Fruit fly (Drosophila melanogaster) whole organism, embryonic: ENCODE results near the gene CG2224.
A peak's percentile ranks its signal among the peaks of the same experiment; 100 is the strongest.

ENCODE experiments used
- BtbVII ChIP-seq: fragments of 200-800 bp; sonication (Bioruptor generic); optimal IDR thresholded peaks from 3 replicates; lab custom pipeline; 2017; ENCODE audit warnings: missing biosample characterization, mild to moderate bottlenecking, missing genetic modification characterization
- CG10321 ChIP-seq: fragments of 200-800 bp; sonication (Bioruptor generic); IDR thresholded peaks from 2 replicates; pipeline ENCODE4 v1.3.6; 2022; ENCODE audit warnings: missing biosample characterization, missing genetic modification characterization
- CG10959 ChIP-seq: fragments of 200-800 bp; sonication (Bioruptor generic); IDR thresholded peaks from 2 replicates; pipeline ENCODE4 v1.3.6; 2022; ENCODE audit warnings: missing biosample characterization, missing genetic modification characterization
- CG12236 ChIP-seq: fragments of 200-800 bp; sonication (Bioruptor generic); optimal IDR thresholded peaks from 2 replicates; lab custom pipeline; 2016; ENCODE audit warnings: missing biosample characterization, missing genetic modification characterization
- CG12659 ChIP-seq: fragments of 200-800 bp; sonication (Bioruptor generic); optimal IDR thresholded peaks from 3 replicates; lab custom pipeline; 2017; ENCODE audit warnings: mild to moderate bottlenecking, missing biosample characterization, missing genetic modification reagents, missing genetic modification characterization
- CG12744 ChIP-seq: fragments of 200-800 bp; sonication (Bioruptor generic); optimal IDR thresholded peaks from 2 replicates; lab custom pipeline; 2016; ENCODE audit warnings: missing biosample characterization, missing genetic modification characterization
- CG13775 ChIP-seq: fragments of 200-800 bp; sonication (Bioruptor generic); optimal IDR thresholded peaks from 3 replicates; lab custom pipeline; 2017; ENCODE audit warnings: missing biosample characterization, mild to moderate bottlenecking, missing genetic modification characterization
- CG15514 ChIP-seq: fragments of 200-800 bp; sonication (Bioruptor generic); optimal IDR thresholded peaks from 3 replicates; lab custom pipeline; 2017; ENCODE audit warnings: missing biosample characterization, missing genetic modification characterization, mild to moderate bottlenecking, moderate library complexity, missing genetic modification reagents
- CG15696 ChIP-seq: fragments of 200-800 bp; sonication (Bioruptor generic); optimal IDR thresholded peaks from 2 replicates; lab custom pipeline; 2019; ENCODE audit warnings: missing biosample characterization, mild to moderate bottlenecking, missing genetic modification characterization, moderate library complexity
- CG1602 ChIP-seq: fragments of 200-800 bp; sonication (Bioruptor generic); optimal IDR thresholded peaks from 3 replicates; lab custom pipeline; 2016; ENCODE audit warnings: missing biosample characterization, missing genetic modification characterization
- CG16863 ChIP-seq: fragments of 200-800 bp; sonication (Bioruptor generic); optimal IDR thresholded peaks from 3 replicates; lab custom pipeline; 2016; ENCODE audit warnings: missing biosample characterization, missing genetic modification characterization
- CG17328 ChIP-seq: fragments of 200-800 bp; sonication (Bioruptor generic); IDR thresholded peaks from 2 replicates; pipeline ENCODE4 v1.3.6; 2022; ENCODE audit warnings: missing biosample characterization, missing genetic modification characterization
- CG17359 ChIP-seq: fragments of 200-800 bp; sonication (Bioruptor generic); optimal IDR thresholded peaks from 3 replicates; lab custom pipeline; 2018; ENCODE audit warnings: missing biosample characterization, mild to moderate bottlenecking, missing genetic modification characterization, moderate library complexity
- CG18619 ChIP-seq: fragments of 200-800 bp; sonication (Bioruptor generic); optimal IDR thresholded peaks from 3 replicates; lab custom pipeline; 2017; ENCODE audit warnings: missing biosample characterization, mild to moderate bottlenecking, missing genetic modification characterization
- CG18764 ChIP-seq: fragments of 200-800 bp; sonication (Bioruptor generic); optimal IDR thresholded peaks from 3 replicates; lab custom pipeline; 2016; ENCODE audit warnings: missing biosample characterization, missing genetic modification characterization
- CG30431 ChIP-seq: fragments of 200-800 bp; sonication (Bioruptor generic); optimal IDR thresholded peaks from 2 replicates; lab custom pipeline; 2017; ENCODE audit warnings: missing biosample characterization, missing genetic modification characterization
- CG32772 ChIP-seq: fragments of 200-800 bp; sonication (Bioruptor generic); IDR thresholded peaks from 2 replicates; pipeline ENCODE4 v1.3.6; 2022; ENCODE audit warnings: missing biosample characterization, missing genetic modification characterization
- CG43689 ChIP-seq: fragments of 200-800 bp; sonication (Bioruptor generic); IDR thresholded peaks from 2 replicates; pipeline ENCODE4 v1.3.6; 2022; ENCODE audit warnings: missing biosample characterization, missing genetic modification characterization
- CG4424 ChIP-seq: fragments of 200-800 bp; sonication (Bioruptor generic); optimal IDR thresholded peaks from 3 replicates; lab custom pipeline; 2016; ENCODE audit warnings: missing biosample characterization, missing genetic modification characterization
- CG6175 ChIP-seq: fragments of 200-800 bp; sonication (Bioruptor generic); IDR thresholded peaks from 3 replicates; pipeline ENCODE4 v1.3.6; 2022; ENCODE audit warnings: missing biosample characterization, missing genetic modification characterization
- CG6272 ChIP-seq: fragments of 200-800 bp; sonication (Bioruptor generic); IDR thresholded peaks from 2 replicates; pipeline ENCODE4 v1.3.6; 2022; ENCODE audit warnings: missing biosample characterization, missing genetic modification characterization
- CG6689 ChIP-seq: fragments of 200-800 bp; sonication (Bioruptor generic); IDR thresholded peaks from 2 replicates; pipeline ENCODE4 v1.3.6; 2022; ENCODE audit warnings: missing biosample characterization, missing genetic modification characterization
- CG7745 ChIP-seq: fragments of 200-800 bp; sonication (Bioruptor generic); optimal IDR thresholded peaks from 2 replicates; lab custom pipeline; 2018; ENCODE audit warnings: missing biosample characterization, mild to moderate bottlenecking, missing genetic modification characterization, moderate library complexity
- CG9876 ChIP-seq: fragments of 200-800 bp; sonication (Bioruptor generic); optimal IDR thresholded peaks from 2 replicates; lab custom pipeline; 2016; ENCODE audit warnings: missing biosample characterization, missing genetic modification characterization
- D ChIP-seq, 2 experiments: fragments of 200-800 bp in 1 of 2; fragments of >200 bp in 1 of 2; sonication (Bioruptor generic) in 1 of 2; optimal IDR thresholded peaks; 2 replicates in 1 of 2; 3 replicates in 1 of 2; lab custom pipeline; 2017; ENCODE audit warnings: mild to moderate bottlenecking in 1 of 2, missing biosample characterization in 1 of 2, missing genetic modification characterization in 1 of 2, missing genetic modification reagents in 1 of 2
- Dip2 ChIP-seq: fragments of 200-800 bp; sonication (Bioruptor generic); IDR thresholded peaks from 2 replicates; pipeline ENCODE4 v1.3.6; 2022; ENCODE audit warnings: missing biosample characterization, missing genetic modification characterization
- Dip3 ChIP-seq: fragments of 200-800 bp; sonication (Bioruptor generic); optimal IDR thresholded peaks from 3 replicates; lab custom pipeline; 2016; ENCODE audit warnings: missing biosample characterization, missing genetic modification characterization
- Doc2 ChIP-seq: fragments of 200-800 bp; sonication (Bioruptor generic); IDR thresholded peaks from 2 replicates; pipeline ENCODE4 v1.3.6; 2022; ENCODE audit warnings: missing biosample characterization, missing genetic modification characterization
- Hand ChIP-seq: fragments of 200-800 bp; sonication (Bioruptor generic); optimal IDR thresholded peaks from 2 replicates; lab custom pipeline; 2017; ENCODE audit warnings: mild to moderate bottlenecking, missing biosample characterization, missing genetic modification reagents, missing genetic modification characterization
- Hmr ChIP-seq: fragments of 200-800 bp; sonication (Bioruptor generic); optimal IDR thresholded peaks from 3 replicates; lab custom pipeline; 2017; ENCODE audit warnings: mild to moderate bottlenecking, missing biosample characterization, missing genetic modification reagents, missing genetic modification characterization
- Jarid2 ChIP-seq: fragments of 200-800 bp; sonication (Bioruptor generic); optimal IDR thresholded peaks from 3 replicates; lab custom pipeline; 2017; ENCODE audit warnings: mild to moderate bottlenecking, missing biosample characterization, missing genetic modification reagents, missing genetic modification characterization
- Nf-YB ChIP-seq: fragments of 200-800 bp; sonication (Bioruptor generic); optimal IDR thresholded peaks from 3 replicates; lab custom pipeline; 2019; ENCODE audit warnings: missing biosample characterization, mild to moderate bottlenecking, missing genetic modification characterization, moderate library complexity
- Oaz ChIP-seq: fragments of 200-800 bp; sonication (Bioruptor generic); IDR thresholded peaks from 2 replicates; pipeline ENCODE4 v1.3.6; 2022; ENCODE audit warnings: missing biosample characterization, missing genetic modification characterization
- Sox102F ChIP-seq: fragments of 200-800 bp; sonication (Bioruptor generic); optimal IDR thresholded peaks from 2 replicates; lab custom pipeline; 2018; ENCODE audit warnings: missing biosample characterization, mild to moderate bottlenecking, missing genetic modification characterization, moderate library complexity
- Sry-β ChIP-seq: fragments of 200-800 bp; sonication (Bioruptor generic); optimal IDR thresholded peaks from 2 replicates; lab custom pipeline; 2018; ENCODE audit warnings: missing biosample characterization, mild to moderate bottlenecking, missing genetic modification characterization, moderate library complexity
- aop ChIP-seq: fragments of 200-800 bp; sonication (Bioruptor generic); IDR thresholded peaks from 2 replicates; pipeline ENCODE4 v1.3.6; 2022; ENCODE audit warnings: missing biosample characterization, missing genetic modification characterization
- dati ChIP-seq: fragments of 200-800 bp; sonication (Bioruptor generic); IDR thresholded peaks from 2 replicates; pipeline ENCODE4 v1.3.6; 2022; ENCODE audit warnings: missing biosample characterization, missing genetic modification characterization
- dimm ChIP-seq: fragments of 200-800 bp; sonication (Bioruptor generic); IDR thresholded peaks from 2 replicates; pipeline ENCODE4 v1.3.6; 2022; ENCODE audit warnings: missing biosample characterization, missing genetic modification characterization
- gt ChIP-seq: fragments of 200-800 bp; sonication (Bioruptor generic); IDR thresholded peaks from 2 replicates; pipeline ENCODE4 v1.3.6; 2022; ENCODE audit warnings: missing biosample characterization, missing genetic modification characterization
- insv ChIP-seq, 2 experiments: fragments of 200-800 bp; sonication (Bioruptor generic); optimal IDR thresholded peaks; 3 replicates each; lab custom pipeline; 2016 to 2018; ENCODE audit warnings: missing biosample characterization in 2 of 2, missing genetic modification characterization in 2 of 2
- klu ChIP-seq: fragments of 200-800 bp; sonication (Bioruptor generic); IDR thresholded peaks from 2 replicates; pipeline ENCODE4 v1.3.6; 2022; ENCODE audit warnings: missing biosample characterization, missing genetic modification characterization
- lbe ChIP-seq: fragments of 200-800 bp; sonication (Bioruptor generic); optimal IDR thresholded peaks from 2 replicates; lab custom pipeline; 2016; ENCODE audit warnings: missing biosample characterization, mild to moderate bottlenecking, missing genetic modification characterization
- luna ChIP-seq: fragments of 200-800 bp; sonication (Bioruptor generic); optimal IDR thresholded peaks from 2 replicates; lab custom pipeline; 2016; ENCODE audit warnings: missing biosample characterization, missing genetic modification characterization
- pb ChIP-seq: fragments of 200-800 bp; sonication (Bioruptor generic); optimal IDR thresholded peaks from 3 replicates; lab custom pipeline; 2016; ENCODE audit warnings: missing biosample characterization, missing genetic modification characterization
- pnt ChIP-seq: fragments of 200-800 bp; sonication (Bioruptor generic); optimal IDR thresholded peaks from 3 replicates; lab custom pipeline; 2016; ENCODE audit warnings: missing biosample characterization, missing genetic modification characterization
- pros ChIP-seq: fragments of 200-800 bp; sonication (Bioruptor generic); optimal IDR thresholded peaks from 3 replicates; lab custom pipeline; 2019; ENCODE audit warnings: missing biosample characterization, mild to moderate bottlenecking, missing genetic modification characterization, moderate library complexity
- pum ChIP-seq: fragments of 200-800 bp; sonication (Bioruptor generic); optimal IDR thresholded peaks from 2 replicates; lab custom pipeline; 2016; ENCODE audit warnings: missing biosample characterization, missing genetic modification characterization
- rib ChIP-seq: fragments of 200-800 bp; sonication (Bioruptor generic); IDR thresholded peaks from 2 replicates; pipeline ENCODE4 v1.3.6; 2022; ENCODE audit warnings: missing biosample characterization, missing genetic modification characterization
- schlank ChIP-seq: fragments of 200-800 bp; sonication (Bioruptor generic); optimal IDR thresholded peaks from 2 replicates; lab custom pipeline; 2018; ENCODE audit warnings: missing biosample characterization, mild to moderate bottlenecking, missing genetic modification characterization
- ttk ChIP-seq: fragments of 200-800 bp; sonication (Bioruptor generic); IDR thresholded peaks from 2 replicates; pipeline ENCODE4 v2.1.2; 2022; ENCODE audit warnings: missing biosample characterization, missing genetic modification characterization
- vvl ChIP-seq: fragments of 200-800 bp; sonication (Bioruptor generic); IDR thresholded peaks from 2 replicates; pipeline ENCODE4 v1.3.6; 2022; ENCODE audit warnings: missing biosample characterization, missing genetic modification characterization
- z ChIP-seq: fragments of 200-800 bp; sonication (Bioruptor generic); IDR thresholded peaks from 3 replicates; pipeline ENCODE4 v1.3.6; 2022; ENCODE audit warnings: missing biosample characterization, missing genetic modification characterization

The CG2224 gene

DNA sequence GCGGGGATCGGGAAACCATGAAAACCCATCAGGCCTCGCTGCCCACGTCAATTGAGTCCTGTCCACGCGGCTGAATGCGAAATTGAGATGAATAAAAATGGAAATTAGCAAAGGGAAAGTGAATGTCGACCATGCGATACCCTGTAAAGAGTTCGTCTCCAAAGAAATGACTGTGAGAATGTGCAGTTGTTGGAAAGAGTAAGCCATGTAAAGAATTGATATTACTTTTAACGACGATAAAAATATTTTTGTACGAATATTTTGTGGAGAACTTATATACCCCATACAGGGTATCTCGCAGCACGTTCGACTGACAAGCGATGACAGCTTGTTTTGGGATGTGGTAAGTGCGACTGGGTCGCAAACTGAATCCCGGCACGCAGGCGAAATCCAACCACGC is 42.1 kb upstream of the CG2224 start (continued):
- peak; percentile 54 for TF ChIP-seq Sox102F (GFP tag; lab: Kevin White, UChicago)
- no peak for TF ChIP-seq pros (GFP tag; lab: Kevin White, UChicago)
- TF ChIP-seq pb = no peak
- no peak for TF ChIP-seq klu (GFP tag; lab: Robert Waterston, UW)
- no peak for TF ChIP-seq Sry-β
- peak; percentile 41 for TF ChIP-seq CG30431
- no peak for TF ChIP-seq CG17359
- TF ChIP-seq CG6175 = no peak
- TF ChIP-seq BtbVII = no peak
- no peak for TF ChIP-seq CG13775 (GFP tag; lab: Kevin White, UChicago)
- peak; percentile 39; the same call in 1 of the 2 replicates for TF ChIP-seq CG10959
- no peak for TF ChIP-seq z (GFP tag; lab: Robert Waterston, UW)
- TF ChIP-seq Hand (GFP tag; lab: Kevin White, UChicago) = no peak
- no peak for TF ChIP-seq schlank (tag; lab: Kevin White, UChicago)
- TF ChIP-seq rib (GFP tag; lab: Robert Waterston, UW) = no peak
- peak; percentile 8 for TF ChIP-seq Hmr (GFP tag; lab: Kevin White, UChicago)
- no peak for TF ChIP-seq Doc2
- TF ChIP-seq insv (GFP tag; optimal IDR thresholded peaks at IDR 0.05; lab: Kevin White, UChicago) = no peak
- peak; percentile 64 for TF ChIP-seq pnt
- TF ChIP-seq vvl (GFP tag; lab: Robert Waterston, UW) = peak; percentile 65
- TF ChIP-seq D (optimal IDR thresholded peaks at IDR 0.05; lab: Kevin White, UChicago) = no peak
- no peak for TF ChIP-seq D (GFP tag; optimal IDR thresholded peaks at IDR 0.05; lab: Kevin White, UChicago)
- no peak for TF ChIP-seq aop (GFP tag; lab: Robert Waterston, UW)
- no peak for TF ChIP-seq CG15696 (tag; lab: Kevin White, UChicago)
- no peak for TF ChIP-seq CG7745
- TF ChIP-seq CG9876 (GFP tag; lab: Kevin White, UChicago) = no peak
- no peak for TF ChIP-seq lbe (GFP tag; lab: Kevin White, UChicago)
- peak; percentile 7 for TF ChIP-seq Dip3 (GFP tag; lab: Kevin White, UChicago)
- TF ChIP-seq CG12659 (GFP tag; lab: Kevin White, UChicago) = no peak
- no peak for TF ChIP-seq CG43689 (GFP tag; lab: Robert Waterston, UW)
- no peak for TF ChIP-seq Oaz (GFP tag; lab: Robert Waterston, UW)
- no peak for TF ChIP-seq Nf-YB (GFP tag; lab: Kevin White, UChicago)
- TF ChIP-seq CG4424 (GFP tag; lab: Kevin White, UChicago) = peak; percentile 30
- no peak for TF ChIP-seq luna (GFP tag; lab: Kevin White, UChicago)
- TF ChIP-seq CG18619 (GFP tag; lab: Kevin White, UChicago) = no peak
- TF ChIP-seq CG12236 (GFP tag; lab: Kevin White, UChicago) = peak; percentile 16
- TF ChIP-seq dimm (GFP tag; lab: Robert Waterston, UW) = no peak
- TF ChIP-seq Jarid2 (GFP tag; lab: Kevin White, UChicago) = no peak
- TF ChIP-seq CG16863 (GFP tag; lab: Kevin White, UChicago) = peak; percentile 16
- no peak for TF ChIP-seq CG6272 (GFP tag; lab: Robert Waterston, UW)
- no peak for TF ChIP-seq gt (GFP tag; lab: Robert Waterston, UW)
- no peak for TF ChIP-seq pum
- no peak for TF ChIP-seq CG10321
- no peak for TF ChIP-seq CG1602 (GFP tag; lab: Kevin White, UChicago)
- TF ChIP-seq CG18764 = no peak
- peak; percentile 38; the same call in 1 of the 2 replicates for TF ChIP-seq CG6689 (GFP tag; lab: Robert Waterston, UW)
- peak; percentile 32; the same call in 1 of the 2 replicates for TF ChIP-seq ttk (GFP tag; lab: Robert Waterston, UW)
- TF ChIP-seq CG12744 (GFP tag; lab: Kevin White, UChicago) = no peak
- peak; percentile 58 for TF ChIP-seq CG17328 (GFP tag; lab: Robert Waterston, UW)
- peak; percentile 58 for TF ChIP-seq CG32772 (GFP tag; lab: Robert Waterston, UW)
- TF ChIP-seq dati (GFP tag; lab: Robert Waterston, UW) = no peak
- no peak for TF ChIP-seq CG15514 (GFP tag; lab: Kevin White, UChicago)
- TF ChIP-seq Dip2 (GFP tag; lab: Robert Waterston, UW) = no peak
